Fruit fly (Drosophila melanogaster) whole organism, embryonic: ENCODE measurements around the gene CG42699.
A peak's percentile ranks its signal among the peaks of the same experiment; 100 is the strongest.

Experiments used
- BEAF-32 ChIP-seq: fragments of 200-800 bp; sonication (Bioruptor generic); optimal IDR thresholded peaks from 3 replicates; lab custom pipeline; 2017; ENCODE audit warnings: missing biosample characterization, missing genetic modification characterization, mild to moderate bottlenecking, moderate library complexity, missing genetic modification reagents
- BtbVII ChIP-seq: fragments of 200-800 bp; sonication (Bioruptor generic); optimal IDR thresholded peaks from 3 replicates; lab custom pipeline; 2017; ENCODE audit warnings: missing biosample characterization, mild to moderate bottlenecking, missing genetic modification characterization
- Bteb2 ChIP-seq: fragments of 200-800 bp; sonication (Bioruptor generic); optimal IDR thresholded peaks from 2 replicates; lab custom pipeline; 2016; ENCODE audit warnings: missing biosample characterization, missing genetic modification characterization
- CG12104 ChIP-seq: fragments of 200-800 bp; sonication (Bioruptor generic); optimal IDR thresholded peaks from 3 replicates; lab custom pipeline; 2016; ENCODE audit warnings: missing biosample characterization, missing genetic modification characterization
- CG12155 ChIP-seq: fragments of 200-800 bp; sonication (Bioruptor generic); optimal IDR thresholded peaks from 3 replicates; lab custom pipeline; 2016; ENCODE audit warnings: missing biosample characterization, missing genetic modification characterization
- CG13287 ChIP-seq: fragments of 200-800 bp; sonication (Bioruptor generic); IDR thresholded peaks from 2 replicates; pipeline ENCODE4 v1.3.6; 2022; ENCODE audit warnings: missing biosample characterization, missing genetic modification characterization; ENCODE audit not compliant: partially characterized antibody
- CG14050 ChIP-seq: fragments of 200-800 bp; sonication (Bioruptor generic); IDR thresholded peaks from 3 replicates; pipeline ENCODE4 v1.3.6; 2022; ENCODE audit warnings: missing biosample characterization, missing genetic modification characterization
- CG14965 ChIP-seq: fragments of 200-800 bp; sonication (Bioruptor generic); optimal IDR thresholded peaks from 2 replicates; lab custom pipeline; 2016; ENCODE audit warnings: missing biosample characterization, missing genetic modification characterization, borderline replicate concordance
- CG1529 ChIP-seq: fragments of 200-800 bp; sonication (Bioruptor generic); optimal IDR thresholded peaks from 3 replicates; lab custom pipeline; 2018; ENCODE audit warnings: missing biosample characterization, missing genetic modification characterization
- CG15479 ChIP-seq: fragments of 200-800 bp; sonication (Bioruptor generic); optimal IDR thresholded peaks from 3 replicates; lab custom pipeline; 2019; ENCODE audit warnings: missing biosample characterization, mild to moderate bottlenecking, missing genetic modification characterization, moderate library complexity
- CG16779 ChIP-seq: fragments of 200-800 bp; sonication (Bioruptor generic); IDR thresholded peaks from 2 replicates; pipeline ENCODE4 v1.3.6; 2022; ENCODE audit warnings: missing biosample characterization, missing genetic modification characterization
- CG17802 ChIP-seq: fragments of 200-800 bp; sonication (Bioruptor generic); optimal IDR thresholded peaks from 2 replicates; lab custom pipeline; 2018; ENCODE audit warnings: missing biosample characterization, mild to moderate bottlenecking, missing genetic modification characterization, moderate library complexity
- CG17829 ChIP-seq: fragments of 200-800 bp; optimal IDR thresholded peaks from 2 replicates; lab custom pipeline; 2019; ENCODE audit warnings: missing biosample characterization, mild to moderate bottlenecking, missing genetic modification characterization, moderate library complexity
- CG1832 ChIP-seq: fragments of 200-800 bp; sonication (Bioruptor generic); optimal IDR thresholded peaks from 2 replicates; lab custom pipeline; 2017; ENCODE audit warnings: missing biosample characterization, mild to moderate bottlenecking, missing genetic modification characterization, inconsistent platforms
- CG18476 ChIP-seq: fragments of 200-800 bp; sonication (Bioruptor generic); optimal IDR thresholded peaks from 2 replicates; lab custom pipeline; 2016; ENCODE audit warnings: missing biosample characterization, mild to moderate bottlenecking, missing genetic modification characterization
- CG2120 ChIP-seq: fragments of 200-800 bp; sonication (Bioruptor generic); optimal IDR thresholded peaks from 3 replicates; lab custom pipeline; 2016; ENCODE audit warnings: missing biosample characterization, missing genetic modification characterization
- CG3726 ChIP-seq: fragments of 200-800 bp; sonication (Bioruptor generic); IDR thresholded peaks from 3 replicates; pipeline ENCODE4, ENCODE4 v1.3.6; 2022; ENCODE audit warnings: missing biosample characterization, missing genetic modification characterization
- CG3995 ChIP-seq: fragments of 200-800 bp; sonication (Bioruptor generic); optimal IDR thresholded peaks from 3 replicates; lab custom pipeline; 2016; ENCODE audit warnings: missing biosample characterization, missing genetic modification characterization
- CG4854 ChIP-seq: fragments of 200-800 bp; sonication (Bioruptor generic); optimal IDR thresholded peaks from 2 replicates; lab custom pipeline; 2016; ENCODE audit warnings: missing biosample characterization, missing genetic modification characterization, inconsistent platforms
- CG7271 ChIP-seq: fragments of 200-800 bp; sonication (Bioruptor generic); optimal IDR thresholded peaks from 2 replicates; lab custom pipeline; 2018; ENCODE audit warnings: missing biosample characterization, mild to moderate bottlenecking, missing genetic modification characterization, moderate library complexity
- CG8924 ChIP-seq: fragments of 200-800 bp; optimal IDR thresholded peaks from 3 replicates; lab custom pipeline; 2019; ENCODE audit warnings: missing biosample characterization, mild to moderate bottlenecking, missing genetic modification characterization, moderate library complexity
- CG9215 ChIP-seq: fragments of 200-800 bp; sonication (Bioruptor generic); IDR thresholded peaks from 2 replicates; pipeline ENCODE4 v1.3.6; 2022; ENCODE audit warnings: missing biosample characterization, missing genetic modification characterization
- D19A ChIP-seq: fragments of 200-800 bp; optimal IDR thresholded peaks from 3 replicates; lab custom pipeline; 2019; ENCODE audit warnings: missing biosample characterization, mild to moderate bottlenecking, missing genetic modification characterization, moderate library complexity
- Dfd ChIP-seq, 2 experiments: fragments of >200 bp; optimal IDR thresholded peaks; 2 replicates each; lab custom pipeline; 2017; ENCODE audit warnings: missing biosample characterization in 2 of 2, missing genetic modification characterization in 2 of 2
- Elba2 ChIP-seq: fragments of 200-800 bp; sonication (Bioruptor generic); optimal IDR thresholded peaks from 3 replicates; lab custom pipeline; 2016; ENCODE audit warnings: missing biosample characterization, missing genetic modification characterization
- Fer2 ChIP-seq: fragments of 200-800 bp; sonication (Bioruptor generic); optimal IDR thresholded peaks from 2 replicates; lab custom pipeline; 2018; ENCODE audit warnings: missing biosample characterization, mild to moderate bottlenecking, missing genetic modification characterization, moderate library complexity
- Hand ChIP-seq: fragments of 200-800 bp; sonication (Bioruptor generic); optimal IDR thresholded peaks from 2 replicates; lab custom pipeline; 2017; ENCODE audit warnings: mild to moderate bottlenecking, missing biosample characterization, missing genetic modification reagents, missing genetic modification characterization
- NFAT ChIP-seq: fragments of 200-800 bp; sonication (Bioruptor generic); IDR thresholded peaks from 2 replicates; pipeline ENCODE4 v1.3.6; 2022; ENCODE audit warnings: missing biosample characterization, missing genetic modification characterization
- Tbp ChIP-seq: fragments of >200 bp; optimal IDR thresholded peaks from 2 replicates; lab custom pipeline; 2018; ENCODE audit warnings: missing biosample characterization, missing genetic modification characterization
- YL-1 ChIP-seq: fragments of 200-800 bp; sonication (Bioruptor generic); optimal IDR thresholded peaks from 3 replicates; lab custom pipeline; 2017; ENCODE audit warnings: missing biosample characterization, mild to moderate bottlenecking, missing genetic modification characterization
- bbx ChIP-seq: fragments of 200-800 bp; sonication (Bioruptor generic); IDR thresholded peaks from 2 replicates; pipeline ENCODE4 v1.3.6; 2022; ENCODE audit warnings: missing biosample characterization, missing genetic modification characterization; ENCODE audit not compliant: partially characterized antibody
- chn ChIP-seq: fragments of 200-800 bp; sonication (Bioruptor generic); optimal IDR thresholded peaks from 2 replicates; lab custom pipeline; 2016; ENCODE audit warnings: missing biosample characterization, missing genetic modification characterization
- da ChIP-seq: fragments of 200-800 bp; sonication (Bioruptor generic); optimal IDR thresholded peaks from 2 replicates; lab custom pipeline; 2016; ENCODE audit warnings: missing biosample characterization, missing genetic modification characterization
- dysf ChIP-seq: fragments of 200-800 bp; sonication (Bioruptor generic); IDR thresholded peaks from 3 replicates; pipeline ENCODE4 v1.3.6; 2022; ENCODE audit warnings: missing biosample characterization, missing genetic modification characterization
- eve ChIP-seq, 2 experiments: fragments of >200 bp; optimal IDR thresholded peaks; 2 replicates each; lab custom pipeline; 2017; ENCODE audit warnings: missing biosample characterization in 2 of 2, missing genetic modification characterization in 2 of 2
- fd102C ChIP-seq: fragments of 200-800 bp; sonication (Bioruptor generic); optimal IDR thresholded peaks from 2 replicates; lab custom pipeline; 2018; ENCODE audit warnings: missing biosample characterization, mild to moderate bottlenecking, missing genetic modification characterization, moderate library complexity
- gce ChIP-seq: fragments of 200-800 bp; sonication (Bioruptor generic); IDR thresholded peaks from 3 replicates; pipeline ENCODE4 v1.3.6; 2022; ENCODE audit warnings: missing biosample characterization, missing genetic modification characterization
- maf-S ChIP-seq: fragments of 200-800 bp; sonication (Bioruptor generic); optimal IDR thresholded peaks from 2 replicates; lab custom pipeline; 2016; ENCODE audit warnings: missing biosample characterization, missing genetic modification characterization
- oc ChIP-seq: fragments of 200-800 bp; sonication (Bioruptor generic); optimal IDR thresholded peaks from 2 replicates; lab custom pipeline; 2018; ENCODE audit warnings: missing biosample characterization, mild to moderate bottlenecking, missing genetic modification characterization, moderate library complexity
- onecut ChIP-seq: fragments of 200-800 bp; sonication (Bioruptor generic); IDR thresholded peaks from 2 replicates; pipeline ENCODE4 v1.3.6; 2022; ENCODE audit warnings: missing biosample characterization, missing genetic modification characterization
- otp ChIP-seq: fragments of 200-800 bp; sonication (Bioruptor generic); IDR thresholded peaks from 3 replicates; pipeline ENCODE4, ENCODE4 v1.3.6; 2022; ENCODE audit warnings: missing biosample characterization, missing genetic modification characterization
- row ChIP-seq: fragments of 200-800 bp; sonication (Bioruptor generic); IDR thresholded peaks from 3 replicates; pipeline ENCODE4 v1.3.6; 2022; ENCODE audit warnings: missing biosample characterization, missing genetic modification characterization
- sc ChIP-seq, 3 experiments: fragments of >200 bp in 2 of 3; fragments of 200-800 bp in 1 of 3; sonication (Bioruptor generic) in 1 of 3; optimal IDR thresholded peaks; 2 replicates in 2 of 3; 3 replicates in 1 of 3; lab custom pipeline; 2017; ENCODE audit warnings: mild to moderate bottlenecking in 1 of 3, missing biosample characterization in 1 of 3, missing genetic modification characterization in 1 of 3, missing genetic modification reagents in 1 of 3
- sd ChIP-seq: fragments of 200-800 bp; sonication (Bioruptor generic); optimal IDR thresholded peaks from 3 replicates; lab custom pipeline; 2018; ENCODE audit warnings: missing biosample characterization, mild to moderate bottlenecking, missing genetic modification characterization, moderate library complexity
- sr ChIP-seq: fragments of 200-800 bp; sonication (Bioruptor generic); IDR thresholded peaks from 3 replicates; pipeline ENCODE4 v1.3.6; 2022; ENCODE audit warnings: missing biosample characterization, missing genetic modification characterization
- ttk ChIP-seq: fragments of 200-800 bp; sonication (Bioruptor generic); IDR thresholded peaks from 2 replicates; pipeline ENCODE4 v2.1.2; 2022; ENCODE audit warnings: missing biosample characterization, missing genetic modification characterization
- unpg ChIP-seq: fragments of 200-800 bp; sonication (Bioruptor generic); optimal IDR thresholded peaks from 3 replicates; lab custom pipeline; 2018; ENCODE audit warnings: missing biosample characterization, mild to moderate bottlenecking, missing genetic modification characterization, moderate library complexity
- wdn ChIP-seq: fragments of 200-800 bp; sonication (Bioruptor generic); IDR thresholded peaks from 2 replicates; pipeline ENCODE4 v1.3.6; 2022; ENCODE audit warnings: missing biosample characterization, missing genetic modification characterization

The CG42699 gene

DNA sequence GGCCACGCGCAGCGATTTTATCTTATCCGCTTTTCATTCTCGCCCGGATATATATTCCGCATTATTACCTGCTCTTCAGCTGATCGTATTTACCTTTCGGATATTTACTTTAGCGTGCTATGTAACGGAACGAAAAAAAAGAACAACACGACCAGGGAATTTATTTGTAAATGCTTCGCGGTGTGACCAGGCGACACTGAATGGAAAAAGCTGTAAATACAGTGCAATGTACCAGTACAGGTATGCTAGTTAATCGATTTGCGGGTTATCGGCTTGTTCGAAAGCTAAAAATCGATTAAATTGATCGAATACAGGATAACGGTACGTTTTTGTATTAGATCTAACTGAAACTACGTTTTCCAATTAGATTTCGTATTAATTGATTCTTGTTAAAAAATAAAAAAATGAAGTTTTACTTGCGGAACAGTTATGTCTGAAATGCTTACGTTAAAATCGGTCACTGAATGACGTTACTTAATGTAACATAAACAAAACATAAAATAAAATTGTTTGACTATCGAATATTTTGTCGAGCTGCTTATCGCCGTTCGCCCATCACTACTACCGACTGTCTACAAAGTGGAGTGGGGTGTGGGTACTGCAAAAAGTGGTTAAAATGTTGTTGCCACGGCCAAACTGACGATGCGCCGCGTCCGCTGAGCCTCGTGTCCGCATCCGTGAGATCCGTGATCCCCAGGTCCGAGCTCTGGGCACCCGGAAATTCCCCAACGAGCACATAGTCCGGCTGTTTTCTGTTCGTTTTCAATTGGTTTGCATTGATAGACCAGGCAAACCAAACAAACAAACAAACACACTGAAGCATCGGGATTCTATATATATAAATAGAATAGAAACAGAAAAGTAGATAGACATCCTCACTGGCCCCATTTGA, at the start of gene CG42699, which contains the start of gene MAPk-Ak2 (continued):
- peak; percentile 63 for TF ChIP-seq unpg
- peak; percentile 54 for TF ChIP-seq row (GFP tag; lab: Robert Waterston, UW)
- TF ChIP-seq Bteb2 (GFP tag; lab: Kevin White, UChicago): peak; percentile 54
- peak; percentile 66 for TF ChIP-seq da
- peak; percentile 80 for TF ChIP-seq gce
- TF ChIP-seq dysf (GFP tag; lab: Robert Waterston, UW): peak; percentile 31; the same call in 1 of the 3 replicates
- TF ChIP-seq CG17802 (tag; lab: Kevin White, UChicago): peak; percentile 14
- TF ChIP-seq Tbp (GFP tag; lab: Kevin White, UChicago): no peak
- TF ChIP-seq onecut (GFP tag; lab: Robert Waterston, UW): peak; percentile 82
- peak; percentile 64 for TF ChIP-seq BEAF-32 (GFP tag; lab: Kevin White, UChicago)
- peak; percentile 63 for TF ChIP-seq chn
- peak; percentile 36; the same call in 1 of the 2 replicates for TF ChIP-seq CG16779
- peak; percentile 67 for TF ChIP-seq Fer2 (tag; lab: Kevin White, UChicago)
- peak; percentile 51 for TF ChIP-seq D19A (tag; lab: Kevin White, UChicago)
- no peak for TF ChIP-seq CG9215 (GFP tag; lab: Robert Waterston, UW)
- TF ChIP-seq CG7271: peak; percentile 25
- TF ChIP-seq ttk (GFP tag; lab: Robert Waterston, UW): no peak
- TF ChIP-seq sc (optimal IDR thresholded peaks at IDR 0.05; lab: Kevin White, UChicago): no peak
- TF ChIP-seq sc (GFP tag; optimal IDR thresholded peaks at IDR 0.05; lab: Kevin White, UChicago): peak; percentile 69
- peak; percentile 72 for TF ChIP-seq CG4854 (GFP tag; lab: Kevin White, UChicago)
- TF ChIP-seq fd102C (GFP tag; lab: Kevin White, UChicago): peak; percentile 85
- peak; percentile 77 for TF ChIP-seq CG2120 (GFP tag; lab: Kevin White, UChicago)
- no peak for TF ChIP-seq eve (GFP tag; optimal IDR thresholded peaks at IDR 0.05; lab: Kevin White, UChicago)
- TF ChIP-seq CG1832 (GFP tag; lab: Kevin White, UChicago): no peak
- TF ChIP-seq CG17829 (tag; lab: Kevin White, UChicago): peak; percentile 58
- peak; percentile 70 for TF ChIP-seq bbx (GFP tag; lab: Robert Waterston, UW)
- peak; percentile 92 for TF ChIP-seq YL-1
- TF ChIP-seq CG14050 (GFP tag; lab: Robert Waterston, UW): no peak
- peak; percentile 49 for TF ChIP-seq CG18476
- peak; percentile 74 for TF ChIP-seq oc
- peak; percentile 77 for TF ChIP-seq CG3995 (GFP tag; lab: Kevin White, UChicago)
- peak; percentile 83 for TF ChIP-seq BtbVII
- TF ChIP-seq wdn (GFP tag; lab: Robert Waterston, UW): peak; percentile 24; the same call in 1 of the 2 replicates
- TF ChIP-seq NFAT (GFP tag; lab: Robert Waterston, UW): peak; percentile 72
- TF ChIP-seq CG12104 (GFP tag; lab: Kevin White, UChicago): peak; percentile 75
- peak; percentile 92 for TF ChIP-seq sd
- TF ChIP-seq CG14965: peak; percentile 52
- no peak; the same call in 2 of the 3 replicates for TF ChIP-seq CG3726
- TF ChIP-seq CG15479: no peak
- TF ChIP-seq Hand (GFP tag; lab: Kevin White, UChicago): peak; percentile 62
- no peak for TF ChIP-seq Dfd (GFP tag; optimal IDR thresholded peaks at IDR 0.05; lab: Kevin White, UChicago)
- peak; percentile 62 for TF ChIP-seq CG12155 (GFP tag; lab: Kevin White, UChicago)
- TF ChIP-seq CG8924: peak; percentile 60
- peak; percentile 82 for TF ChIP-seq CG1529 (GFP tag; lab: Kevin White, UChicago)
- TF ChIP-seq CG13287 (GFP tag; lab: Robert Waterston, UW): peak; percentile 60
- TF ChIP-seq otp (GFP tag; lab: Robert Waterston, UW): peak; percentile 76; the same call in 1 of the 3 replicates
- TF ChIP-seq Elba2 (GFP tag; lab: Kevin White, UChicago): no peak
- TF ChIP-seq maf-S (GFP tag; lab: Kevin White, UChicago): peak; percentile 79
- TF ChIP-seq sr (GFP tag; lab: Robert Waterston, UW): peak; percentile 74
